Worm (Caenorhabditis elegans) whole organism, early embryonic: Measurements from ENCODE around the gene sra-13.

ENCODE experiments used
- hmbx-1 ChIP-seq: sonication (generic microtip); optimal IDR thresholded peaks from 2 replicates; lab custom pipeline; 2016; ENCODE audit warnings: mild to moderate bottlenecking, missing genetic modification characterization, missing compliant biosample characterization
- sea-1 ChIP-seq: fragments of 200-800 bp; sonication (Bioruptor generic); conservative IDR thresholded peaks from 2 replicates; pipeline ENCODE4 v1.3.6; 2022; ENCODE audit warnings: missing genetic modification characterization, missing compliant biosample characterization

ce11 chrII:8392215-8392614 lies 15.3 kb upstream of the sra-13 start:
- no peak for TF ChIP-seq sea-1 (GFP tag; lab: Robert Waterston, UW)
- no peak for TF ChIP-seq hmbx-1 (tag; lab: Kevin White, UChicago)
